Worm (Caenorhabditis elegans) whole organism, L4/young adult: Measurements from ENCODE around the gene sre-56.

Experiments used
- W03F9.2 ChIP-seq: fragments of 150-350 bp; optimal IDR thresholded peaks from 2 replicates; lab custom pipeline; 2014; ENCODE audit warnings: missing biosample characterization, missing genetic modification characterization
- dao-5 ChIP-seq: sonication (generic microtip); optimal IDR thresholded peaks from 2 replicates; lab custom pipeline; 2016; ENCODE audit warnings: missing genotype, missing genetic modification characterization, moderate library complexity, missing compliant biosample characterization
- him-1 ChIP-seq: sonication (generic microtip); optimal IDR thresholded peaks from 2 replicates; lab custom pipeline; 2016; ENCODE audit warnings: missing genotype, missing genetic modification reagents, missing genetic modification characterization, missing compliant biosample characterization

sre-56 gene

ce11 chrII:12324159-12324558, at the start of gene sre-56:
TSS of gene sre-56 (plus strand) at chrII:12324459.
- no peak for TF ChIP-seq him-1 (tag; lab: Kevin White, UChicago)
- TF ChIP-seq dao-5 (tag; lab: Kevin White, UChicago), result no peak
- no peak for TF ChIP-seq W03F9.2 (tag; lab: Kevin White, UChicago)

ce11 chrII:12274944-12275343, 49.3 kb upstream of the sre-56 start, which contains the start of gene Y57A10A.27:
TSS of gene Y57A10A.27 (minus strand) at chrII:12275044.
- no peak for TF ChIP-seq W03F9.2 (tag; lab: Kevin White, UChicago)
- TF ChIP-seq dao-5 (tag; lab: Kevin White, UChicago), result no peak
- TF ChIP-seq him-1 (tag; lab: Kevin White, UChicago), result no peak

ce11 chrII:12278602-12279001, 45.7 kb upstream of the sre-56 start:
- no peak for TF ChIP-seq W03F9.2 (tag; lab: Kevin White, UChicago)
- TF ChIP-seq him-1 (tag; lab: Kevin White, UChicago), result no peak
- TF ChIP-seq dao-5 (tag; lab: Kevin White, UChicago), result no peak

ce11 chrII:12279259-12279658, 45.0 kb upstream of the sre-56 start, which contains the start of the genes tric-1B.2 and Y57A10A.29:
TSS of gene tric-1B.2 (minus strand) at chrII:12279387.
TSS of gene Y57A10A.29 (plus strand) at chrII:12279561.
- TF ChIP-seq W03F9.2 (tag; lab: Kevin White, UChicago), result no peak
- TF ChIP-seq dao-5 (tag; lab: Kevin White, UChicago), result no peak
- no peak for TF ChIP-seq him-1 (tag; lab: Kevin White, UChicago)

- TF ChIP-seq dao-5 (tag; lab: Kevin White, UChicago) (no peak), W03F9.2 (tag; lab: Kevin White, UChicago) (no peak), him-1 (tag; lab: Kevin White, UChicago) (no peak)
Measured at ce11 chrII:12280360-12280759, 43.9 kb upstream of the sre-56 start, which contains the start of gene ife-5. TSS of gene ife-5 (plus strand) at chrII:12280660.

- TF ChIP-seq W03F9.2 (tag; lab: Kevin White, UChicago) (no peak), him-1 (tag; lab: Kevin White, UChicago) (no peak), dao-5 (tag; lab: Kevin White, UChicago) (no peak)
Measured at ce11 chrII:12284045-12284444, 40.2 kb upstream of the sre-56 start.

- TF ChIP-seq W03F9.2 (tag; lab: Kevin White, UChicago) (no peak), him-1 (tag; lab: Kevin White, UChicago) (no peak), dao-5 (tag; lab: Kevin White, UChicago) (no peak)
Measured at ce11 chrII:12289085-12289484, 35.2 kb upstream of the sre-56 start, which contains the start of gene Y57A10A.31. TSS of gene Y57A10A.31 (plus strand) at chrII:12289385.

ce11 chrII:12296591-12296990, 27.7 kb upstream of the sre-56 start:
- TF ChIP-seq dao-5 (tag; lab: Kevin White, UChicago) (no peak), W03F9.2 (tag; lab: Kevin White, UChicago) (no peak), him-1 (tag; lab: Kevin White, UChicago) (no peak)

ce11 chrII:12300680-12301079, 23.6 kb upstream of the sre-56 start:
- TF ChIP-seq dao-5 (tag; lab: Kevin White, UChicago), result no peak
- TF ChIP-seq W03F9.2 (tag; lab: Kevin White, UChicago), result no peak
- TF ChIP-seq him-1 (tag; lab: Kevin White, UChicago), result no peak

- no peak for TF ChIP-seq him-1 (tag; lab: Kevin White, UChicago)
- no peak for TF ChIP-seq dao-5 (tag; lab: Kevin White, UChicago)
- TF ChIP-seq W03F9.2 (tag; lab: Kevin White, UChicago), result no peak
Measured at ce11 chrII:12301233-12301632, 23.0 kb upstream of the sre-56 start.

ce11 chrII:12302354-12302753, 21.9 kb upstream of the sre-56 start, which contains the start of gene C50E10.1:
TSS of gene C50E10.1 (minus strand) at chrII:12302454.
- TF ChIP-seq W03F9.2 (tag; lab: Kevin White, UChicago) (no peak), dao-5 (tag; lab: Kevin White, UChicago) (no peak), him-1 (tag; lab: Kevin White, UChicago) (no peak)

ce11 chrII:12303142-12303541, 21.1 kb upstream of the sre-56 start, which contains the start of gene sre-50:
TSS of gene sre-50 (plus strand) at chrII:12303525.
- TF ChIP-seq W03F9.2 (tag; lab: Kevin White, UChicago) (no peak), dao-5 (tag; lab: Kevin White, UChicago) (no peak), him-1 (tag; lab: Kevin White, UChicago) (no peak)

- TF ChIP-seq dao-5 (tag; lab: Kevin White, UChicago) (no peak), W03F9.2 (tag; lab: Kevin White, UChicago) (no peak), him-1 (tag; lab: Kevin White, UChicago) (no peak)
Measured at ce11 chrII:12309614-12310013, 14.6 kb upstream of the sre-56 start, which contains the start of gene C50E10.2. TSS of gene C50E10.2 (minus strand) at chrII:12309714.

ce11 chrII:12311560-12311959, 12.7 kb upstream of the sre-56 start, which contains the start of gene sre-51:
TSS of gene sre-51 (plus strand) at chrII:12311860.
- TF ChIP-seq him-1 (tag; lab: Kevin White, UChicago), result no peak
- no peak for TF ChIP-seq W03F9.2 (tag; lab: Kevin White, UChicago)
- no peak for TF ChIP-seq dao-5 (tag; lab: Kevin White, UChicago)
